Worm (Caenorhabditis elegans) whole organism, L4/young adult: Measurements from ENCODE around the gene cpf-2.

Experiments
- W03F9.2 ChIP-seq: fragments of 150-350 bp; optimal IDR thresholded peaks from 2 replicates; lab custom pipeline; 2014; ENCODE audit warnings: missing biosample characterization, missing genetic modification characterization
- him-1 ChIP-seq: sonication (generic microtip); optimal IDR thresholded peaks from 2 replicates; lab custom pipeline; 2016; ENCODE audit warnings: missing genotype, missing genetic modification reagents, missing genetic modification characterization, missing compliant biosample characterization

ce11 chrIII:13298722-13299431 lies 30.2 kb upstream of the cpf-2 start, which contains the start of gene pgm-2:
- TF ChIP-seq W03F9.2 (tag; lab: Kevin White, UChicago): no peak
- no peak for TF ChIP-seq him-1 (tag; lab: Kevin White, UChicago)
